Worm (Caenorhabditis elegans) whole organism, L1 larva: Measurements from ENCODE around the gene F46C5.7.

Experiments
- fkh-4 ChIP-seq: sonication (generic microtip); optimal IDR thresholded peaks from 2 replicates; lab custom pipeline; 2016; ENCODE audit warnings: missing compliant biosample characterization, missing genetic modification characterization, borderline replicate concordance
- nhr-76 ChIP-seq: sonication (generic microtip); optimal IDR thresholded peaks from 2 replicates; lab custom pipeline; 2017; ENCODE audit warnings: missing biosample characterization, missing genetic modification characterization
- snpc-4 ChIP-seq: fragments of 150-350 bp; optimal IDR thresholded peaks from 2 replicates; lab custom pipeline; 2014; ENCODE audit warnings: missing biosample characterization, missing genetic modification characterization

- TF ChIP-seq fkh-4 (tag; lab: Kevin White, UChicago) = no peak
- no peak for TF ChIP-seq nhr-76 (tag; lab: Kevin White, UChicago)
- no peak for TF ChIP-seq snpc-4 (tag; lab: Kevin White, UChicago)
Observed at ce11 chrII:8830917-8831316, 8.2 kb upstream of the F46C5.7 start.
